Fruit fly (Drosophila melanogaster) whole organism, embryonic: ENCODE data around the gene ppk23.

Source experiments
- CG11695 ChIP-seq: fragments of 200-800 bp; sonication (Bioruptor generic); IDR thresholded peaks from 3 replicates; pipeline ENCODE4 v1.3.6; 2022; ENCODE audit warnings: missing biosample characterization, missing genetic modification characterization
- CG12219 ChIP-seq: fragments of 200-800 bp; sonication (Bioruptor generic); optimal IDR thresholded peaks from 3 replicates; lab custom pipeline; 2018; ENCODE audit warnings: missing biosample characterization, mild to moderate bottlenecking, missing genetic modification characterization
- CG13296 ChIP-seq: fragments of 200-800 bp; sonication (Bioruptor generic); optimal IDR thresholded peaks from 3 replicates; lab custom pipeline; 2018; ENCODE audit warnings: missing biosample characterization, mild to moderate bottlenecking, missing genetic modification characterization
- CG14441 ChIP-seq: fragments of 200-800 bp; sonication (Bioruptor generic); IDR thresholded peaks from 2 replicates; pipeline ENCODE4 v1.3.6; 2022; ENCODE audit warnings: missing biosample characterization, missing genetic modification characterization
- Dbx ChIP-seq: fragments of 200-800 bp; sonication (Bioruptor generic); IDR thresholded peaks from 3 replicates; pipeline ENCODE4 v1.3.6; 2022; ENCODE audit warnings: missing biosample characterization, missing genetic modification characterization
- Elba2 ChIP-seq: fragments of 200-800 bp; sonication (Bioruptor generic); optimal IDR thresholded peaks from 3 replicates; lab custom pipeline; 2016; ENCODE audit warnings: missing biosample characterization, missing genetic modification characterization
- Fer2 ChIP-seq: fragments of 200-800 bp; sonication (Bioruptor generic); optimal IDR thresholded peaks from 2 replicates; lab custom pipeline; 2018; ENCODE audit warnings: missing biosample characterization, mild to moderate bottlenecking, missing genetic modification characterization, moderate library complexity
- Ptx1 ChIP-seq: fragments of 200-800 bp; sonication (Bioruptor generic); IDR thresholded peaks from 2 replicates; pipeline ENCODE4 v1.3.6; 2022; ENCODE audit warnings: missing biosample characterization, missing genetic modification characterization
- bigmax ChIP-seq: fragments of 200-800 bp; sonication (Bioruptor generic); optimal IDR thresholded peaks from 2 replicates; lab custom pipeline; 2018; ENCODE audit warnings: missing biosample characterization, mild to moderate bottlenecking, missing genetic modification characterization
- fru ChIP-seq: fragments of >200 bp; optimal IDR thresholded peaks from 2 replicates; lab custom pipeline; 2017
- psq ChIP-seq: fragments of 200-800 bp; sonication (Bioruptor generic); optimal IDR thresholded peaks from 2 replicates; lab custom pipeline; 2017; ENCODE audit warnings: missing biosample characterization, missing genetic modification characterization
- vfl ChIP-seq: fragments of 200-800 bp; sonication (Bioruptor generic); optimal IDR thresholded peaks from 2 replicates; lab custom pipeline; 2016; ENCODE audit warnings: missing biosample characterization, missing genetic modification characterization

DNA sequence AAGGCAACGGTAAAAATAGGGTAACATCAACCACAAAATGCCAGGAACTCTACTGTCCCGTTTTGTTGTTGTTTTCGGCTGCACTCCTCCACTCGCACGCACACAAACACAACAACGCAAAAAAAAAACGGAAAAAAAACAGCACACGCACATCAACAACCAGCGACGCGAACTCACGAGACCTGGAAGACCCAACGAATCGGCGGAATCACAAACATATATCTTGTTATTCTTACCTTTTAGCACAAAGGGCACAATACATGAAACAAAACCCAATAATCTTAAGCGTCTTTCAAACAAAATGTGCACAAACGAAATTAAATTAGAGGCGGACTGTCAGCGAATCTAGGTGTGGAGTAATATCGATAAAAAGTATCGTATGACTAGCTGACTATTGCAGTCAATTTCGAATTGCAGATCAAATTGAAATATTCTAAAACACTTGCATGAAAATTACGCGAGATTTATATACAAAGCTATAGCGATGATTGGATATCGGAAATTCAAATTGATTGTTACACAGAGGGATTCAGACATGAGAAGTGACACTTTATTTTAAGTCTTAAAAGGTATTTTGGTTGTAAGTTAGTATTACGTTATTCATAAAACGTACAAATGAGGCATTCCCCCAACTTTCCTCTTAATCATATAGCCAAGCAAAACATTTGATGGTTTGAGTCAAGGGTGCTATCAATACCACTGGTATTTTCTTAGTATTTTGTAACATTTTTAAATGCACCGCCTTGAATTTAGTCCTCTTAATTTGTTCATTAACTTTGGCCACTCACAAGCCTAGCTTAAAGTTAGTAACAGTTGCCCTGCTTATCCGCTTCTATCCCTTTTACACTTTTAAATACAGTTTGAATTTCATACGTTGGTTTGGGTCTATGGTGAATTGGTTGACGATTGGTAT is 10.1 kb upstream of the ppk23 start, which contains the start of gene Ankle2:
- TF ChIP-seq CG12219 (GFP tag; lab: Kevin White, UChicago) = no peak
- TF ChIP-seq CG11695 (GFP tag; lab: Robert Waterston, UW) = no peak
- TF ChIP-seq CG13296 (GFP tag; lab: Kevin White, UChicago) = no peak
- TF ChIP-seq vfl (GFP tag; lab: Kevin White, UChicago) = no peak
- TF ChIP-seq psq (GFP tag; lab: Kevin White, UChicago) = no peak
- no peak for TF ChIP-seq CG14441 (GFP tag; lab: Robert Waterston, UW)
- no peak for TF ChIP-seq bigmax (GFP tag; lab: Kevin White, UChicago)
- no peak for TF ChIP-seq Ptx1
- TF ChIP-seq fru (lab: Kevin White, UChicago) = no peak
- TF ChIP-seq Dbx (GFP tag; lab: Robert Waterston, UW) = no peak
- no peak for TF ChIP-seq Fer2 (tag; lab: Kevin White, UChicago)
- no peak for TF ChIP-seq Elba2
